Worm (Caenorhabditis elegans) whole organism, L2 larva: Measurements from ENCODE around the gene fkh-7.
A peak's percentile ranks its signal among the peaks of the same experiment; 100 is the strongest.

ENCODE experiments used
- R02D3.7 ChIP-seq: fragments of 150-350 bp; optimal IDR thresholded peaks from 2 replicates; lab custom pipeline; 2014; ENCODE audit warnings: missing biosample characterization, missing genetic modification characterization
- ama-1 ChIP-seq: fragments of 150-350 bp; optimal IDR thresholded peaks from 2 replicates; lab custom pipeline; 2018; ENCODE audit warnings: inconsistent platforms
- egl-27 ChIP-seq: sonication (generic microtip); optimal IDR thresholded peaks from 3 replicates; lab custom pipeline; 2017; ENCODE audit warnings: missing biosample characterization, missing genetic modification reagents, missing genetic modification characterization
- lin-11 ChIP-seq: fragments of 150-350 bp; sonication (generic microtip); optimal IDR thresholded peaks from 2 replicates; lab custom pipeline; 2014; ENCODE audit warnings: missing biosample characterization, missing genetic modification characterization, inconsistent platforms, mixed read lengths
- lin-13 ChIP-seq: fragments of 150-350 bp; optimal IDR thresholded peaks from 2 replicates; lab custom pipeline; 2014; ENCODE audit warnings: missing biosample characterization, missing genetic modification reagents, missing genetic modification characterization
- lsy-2 ChIP-seq, 2 experiments: fragments of 150-350 bp in 1 of 2; sonication (generic microtip) in 1 of 2; optimal IDR thresholded peaks; 2 replicates each; lab custom pipeline; 2014 to 2017; ENCODE audit warnings: missing biosample characterization in 2 of 2, missing genetic modification characterization in 2 of 2
- mbf-1 ChIP-seq: sonication (generic microtip); optimal IDR thresholded peaks from 2 replicates; lab custom pipeline; 2017; ENCODE audit warnings: missing biosample characterization, missing genetic modification characterization
- nhr-11 ChIP-seq: fragments of 150-350 bp; optimal IDR thresholded peaks from 2 replicates; lab custom pipeline; 2014; ENCODE audit warnings: missing biosample characterization, missing genetic modification characterization
- nhr-237 ChIP-seq: fragments of 150-350 bp; optimal IDR thresholded peaks from 2 replicates; lab custom pipeline; 2014; ENCODE audit warnings: missing biosample characterization, missing genetic modification characterization
- nhr-77 ChIP-seq: fragments of 150-350 bp; optimal IDR thresholded peaks from 2 replicates; lab custom pipeline; 2014; ENCODE audit warnings: missing biosample characterization, missing genetic modification characterization
- sma-9 ChIP-seq, 2 experiments: fragments of 150-350 bp in 1 of 2; sonication (generic microtip) in 1 of 2; optimal IDR thresholded peaks; 2 replicates each; lab custom pipeline; 2014 to 2016; ENCODE audit warnings: missing genetic modification characterization in 2 of 2, mild to moderate bottlenecking in 1 of 2, missing biosample characterization in 1 of 2, missing compliant biosample characterization in 1 of 2, missing genetic modification reagents in 1 of 2, moderate library complexity in 1 of 2
- unc-39 ChIP-seq: fragments of 150-350 bp; optimal IDR thresholded peaks from 2 replicates; lab custom pipeline; 2014; ENCODE audit warnings: missing biosample characterization, missing genetic modification characterization

ce11 chrIV:5650761-5651332 is 66.4 kb downstream of the fkh-7 start:
- TF ChIP-seq unc-39 = no peak
- TF ChIP-seq nhr-237 (tag; lab: Kevin White, UChicago) = no peak
- no peak for TF ChIP-seq mbf-1 (tag; lab: Kevin White, UChicago)
- TF ChIP-seq nhr-11 (tag; lab: Kevin White, UChicago) = no peak
- no peak for TF ChIP-seq egl-27
- TF ChIP-seq lin-11 (tag; lab: Kevin White, UChicago) = no peak
- no peak for TF ChIP-seq R02D3.7
- peak in 1 of 2 experiments; percentile 10 for TF ChIP-seq lsy-2 (tag; optimal IDR thresholded peaks at IDR 0.05; lab: Kevin White, UChicago)
- no peak for TF ChIP-seq nhr-77 (tag; lab: Kevin White, UChicago)
- TF ChIP-seq lin-13 = no peak
- no peak for TF ChIP-seq sma-9 (GFP tag; optimal IDR thresholded peaks at IDR 0.05; lab: Kevin White, UChicago)
- no peak for TF ChIP-seq sma-9 (tag; optimal IDR thresholded peaks at IDR 0.05; lab: Kevin White, UChicago)
- no peak for TF ChIP-seq ama-1 (lab: Kevin White, UChicago)
